Worm (Caenorhabditis elegans) whole organism, young adult: Measurements from ENCODE around the gene aly-1.

ENCODE experiments used
- B0019.2 ChIP-seq: fragments of 200-800 bp; sonication (Bioruptor generic); conservative IDR thresholded peaks from 2 replicates; pipeline ENCODE4 v1.3.6; 2022; ENCODE audit warnings: missing genetic modification reagents, missing genetic modification characterization, missing compliant biosample characterization
- C17E4.6 ChIP-seq: fragments of 200-800 bp; sonication (Bioruptor generic); IDR thresholded peaks from 2 replicates; pipeline ENCODE4 v1.3.6; 2022; ENCODE audit warnings: missing genetic modification reagents, missing genetic modification characterization, missing compliant biosample characterization
- D2030.7 ChIP-seq: fragments of 200-800 bp; sonication (Bioruptor generic); IDR thresholded peaks from 2 replicates; pipeline ENCODE4 v1.3.6; 2022; ENCODE audit warnings: missing genetic modification reagents, missing genetic modification characterization, missing compliant biosample characterization
- F22D6.2 ChIP-seq: sonication (generic microtip); optimal IDR thresholded peaks from 2 replicates; lab custom pipeline; 2016; ENCODE audit warnings: mild to moderate bottlenecking, missing genetic modification characterization, missing compliant biosample characterization
- F23B12.7 ChIP-seq: sonication (generic microtip); optimal IDR thresholded peaks from 2 replicates; lab custom pipeline; 2017; ENCODE audit warnings: missing genetic modification characterization, mild to moderate bottlenecking, missing compliant biosample characterization, antibody characterized with exemption, moderate library complexity; ENCODE audit not compliant: insufficient read depth
- K11D2.4 ChIP-seq: fragments of 200-800 bp; sonication (Bioruptor generic); IDR thresholded peaks from 2 replicates; pipeline ENCODE4 v1.3.6; 2022; ENCODE audit warnings: missing genetic modification reagents, missing genetic modification characterization, missing compliant biosample characterization
- K12H6.12 ChIP-seq: fragments of 200-800 bp; sonication (Bioruptor generic); optimal IDR thresholded peaks from 2 replicates; lab custom pipeline; 2018; ENCODE audit warnings: mild to moderate bottlenecking, missing genetic modification characterization, missing compliant biosample characterization
- Y53F4B.3 ChIP-seq: fragments of 200-800 bp; sonication (Bioruptor generic); IDR thresholded peaks from 2 replicates; pipeline ENCODE4 v1.3.6; 2022; ENCODE audit warnings: missing genetic modification reagents, missing genetic modification characterization, missing compliant biosample characterization
- ZK185.1 ChIP-seq: sonication (generic microtip); optimal IDR thresholded peaks from 2 replicates; lab custom pipeline; 2016; ENCODE audit warnings: mild to moderate bottlenecking, missing genetic modification characterization, missing compliant biosample characterization; ENCODE audit not compliant: poor library complexity, severe bottlenecking
- akir-1 ChIP-seq: fragments of 200-800 bp; sonication (Bioruptor generic); optimal IDR thresholded peaks from 2 replicates; lab custom pipeline; 2018; ENCODE audit warnings: mild to moderate bottlenecking, missing genetic modification characterization, moderate library complexity, missing compliant biosample characterization
- attf-6 ChIP-seq: fragments of 200-800 bp; sonication (Bioruptor generic); IDR thresholded peaks from 2 replicates; pipeline ENCODE4 v1.3.6; 2022; ENCODE audit warnings: missing genetic modification reagents, missing genetic modification characterization, missing compliant biosample characterization
- bed-1 ChIP-seq: fragments of 200-800 bp; sonication (Bioruptor generic); IDR thresholded peaks from 2 replicates; pipeline ENCODE4 v1.3.6; 2022; ENCODE audit warnings: missing genetic modification reagents, missing genetic modification characterization, missing compliant biosample characterization
- bed-2 ChIP-seq: fragments of 200-800 bp; sonication (Bioruptor generic); IDR thresholded peaks from 2 replicates; pipeline ENCODE4 v1.3.6; 2022; ENCODE audit warnings: missing genetic modification reagents, missing genetic modification characterization, missing compliant biosample characterization
- ccch-3 ChIP-seq: fragments of 200-800 bp; sonication (Bioruptor generic); optimal IDR thresholded peaks from 2 replicates; lab custom pipeline; 2018; ENCODE audit warnings: mild to moderate bottlenecking, missing genetic modification characterization, missing compliant biosample characterization
- cebp-2 ChIP-seq: fragments of 200-800 bp; sonication (Bioruptor generic); IDR thresholded peaks from 2 replicates; pipeline ENCODE4 v1.3.6; 2022; ENCODE audit warnings: missing genetic modification characterization, missing compliant biosample characterization
- ceh-40 ChIP-seq: fragments of 200-800 bp; sonication (Bioruptor generic); IDR thresholded peaks from 2 replicates; pipeline ENCODE4 v1.3.6; 2022; ENCODE audit warnings: missing genetic modification characterization, missing compliant biosample characterization
- chd-7 ChIP-seq: sonication (generic microtip); optimal IDR thresholded peaks from 2 replicates; lab custom pipeline; 2016; ENCODE audit warnings: mild to moderate bottlenecking, missing genetic modification characterization, moderate library complexity, missing compliant biosample characterization
- dox-1 ChIP-seq: fragments of 200-800 bp; sonication (Bioruptor generic); IDR thresholded peaks from 2 replicates; pipeline ENCODE4 v1.3.6; 2022; ENCODE audit warnings: missing genetic modification reagents, missing genetic modification characterization, missing compliant biosample characterization
- efl-1 ChIP-seq: fragments of 150-350 bp; optimal IDR thresholded peaks from 2 replicates; lab custom pipeline; 2014; ENCODE audit warnings: missing biosample characterization, missing genetic modification reagents, missing genetic modification characterization
- egrh-3 ChIP-seq: fragments of 200-800 bp; sonication (Bioruptor generic); IDR thresholded peaks from 2 replicates; pipeline ENCODE4 v1.3.6; 2022; ENCODE audit warnings: missing genetic modification reagents, missing genetic modification characterization, missing compliant biosample characterization
- ekl-4 ChIP-seq: fragments of 200-800 bp; sonication (Bioruptor generic); IDR thresholded peaks from 2 replicates; pipeline ENCODE4 v1.3.6; 2022; ENCODE audit warnings: missing genetic modification reagents, missing genetic modification characterization, missing compliant biosample characterization
- hmg-1.2 ChIP-seq: fragments of 200-800 bp; sonication (Bioruptor generic); IDR thresholded peaks from 2 replicates; pipeline ENCODE4 v1.3.6; 2022; ENCODE audit warnings: missing genetic modification reagents, missing genetic modification characterization, missing compliant biosample characterization
- hmg-20 ChIP-seq: fragments of 200-800 bp; sonication (Bioruptor generic); IDR thresholded peaks from 2 replicates; pipeline ENCODE4 v1.3.6; 2022; ENCODE audit warnings: missing genetic modification reagents, missing genetic modification characterization, missing compliant biosample characterization
- hsf-1 ChIP-seq: fragments of 200-800 bp; sonication (Bioruptor generic); IDR thresholded peaks from 2 replicates; pipeline ENCODE4 v1.3.6; 2022; ENCODE audit warnings: missing genetic modification reagents, missing genetic modification characterization, missing compliant biosample characterization
- let-526 ChIP-seq: fragments of 200-800 bp; sonication (Bioruptor generic); IDR thresholded peaks from 2 replicates; pipeline ENCODE4 v1.3.6; 2022; ENCODE audit warnings: missing genetic modification reagents, missing genetic modification characterization, missing compliant biosample characterization
- madf-10 ChIP-seq: sonication (generic microtip); optimal IDR thresholded peaks from 2 replicates; lab custom pipeline; 2016; ENCODE audit warnings: mild to moderate bottlenecking, missing genetic modification characterization, missing compliant biosample characterization
- madf-6 ChIP-seq: fragments of 200-800 bp; sonication (Bioruptor generic); IDR thresholded peaks from 2 replicates; pipeline ENCODE4 v1.3.6; 2022; ENCODE audit warnings: missing genetic modification reagents, missing genetic modification characterization, missing compliant biosample characterization
- madf-8 ChIP-seq: fragments of 200-800 bp; sonication (Bioruptor generic); conservative IDR thresholded peaks from 2 replicates; pipeline ENCODE4 v1.3.6; 2022; ENCODE audit warnings: missing genetic modification reagents, missing genetic modification characterization, missing compliant biosample characterization
- nhr-120 ChIP-seq: fragments of 200-800 bp; sonication (Bioruptor generic); IDR thresholded peaks from 2 replicates; pipeline ENCODE4 v1.3.6; 2022; ENCODE audit warnings: missing genetic modification characterization, missing compliant biosample characterization
- nhr-80 ChIP-seq: sonication (generic microtip); optimal IDR thresholded peaks from 2 replicates; lab custom pipeline; 2016; ENCODE audit warnings: missing genetic modification characterization, missing compliant biosample characterization
- nhr-90 ChIP-seq: sonication (generic microtip); optimal IDR thresholded peaks from 2 replicates; lab custom pipeline; 2016; ENCODE audit warnings: missing genotype, mild to moderate bottlenecking, missing genetic modification characterization, missing compliant biosample characterization
- pbrm-1 ChIP-seq: fragments of 200-800 bp; sonication (Bioruptor generic); IDR thresholded peaks from 2 replicates; pipeline ENCODE4 v1.3.6; 2022; ENCODE audit warnings: missing genetic modification reagents, missing genetic modification characterization, missing compliant biosample characterization
- rcor-1 ChIP-seq: fragments of 200-800 bp; sonication (Bioruptor generic); IDR thresholded peaks from 2 replicates; pipeline ENCODE4 v1.3.6; 2022; ENCODE audit warnings: missing genetic modification reagents, missing genetic modification characterization, missing compliant biosample characterization
- sdz-38 ChIP-seq: sonication (generic microtip); optimal IDR thresholded peaks from 2 replicates; lab custom pipeline; 2016; ENCODE audit warnings: missing genotype, missing genetic modification characterization, missing compliant biosample characterization
- snpc-1.1 ChIP-seq: sonication (generic microtip); optimal IDR thresholded peaks from 2 replicates; lab custom pipeline; 2017; ENCODE audit warnings: missing genetic modification characterization, mild to moderate bottlenecking, missing compliant biosample characterization, antibody characterized with exemption, moderate library complexity, missing genotype, missing genetic modification reagents; ENCODE audit not compliant: insufficient read depth
- sptf-2 ChIP-seq: fragments of 200-800 bp; sonication (Bioruptor generic); optimal IDR thresholded peaks from 2 replicates; lab custom pipeline; 2018; ENCODE audit warnings: mild to moderate bottlenecking, missing genetic modification characterization, missing compliant biosample characterization
- tbp1 ChIP-seq: fragments of 200-800 bp; sonication (Bioruptor generic); optimal IDR thresholded peaks from 2 replicates; lab custom pipeline; 2018; ENCODE audit warnings: mild to moderate bottlenecking, missing genetic modification characterization, missing compliant biosample characterization
- unc-130 ChIP-seq: sonication (generic microtip); optimal IDR thresholded peaks from 2 replicates; lab custom pipeline; 2016; ENCODE audit warnings: missing genetic modification reagents, missing genetic modification characterization, missing compliant biosample characterization
- zfh-2 ChIP-seq: fragments of 200-800 bp; sonication (Bioruptor generic); conservative IDR thresholded peaks from 2 replicates; pipeline ENCODE4 v1.3.6; 2022; ENCODE audit warnings: missing genetic modification reagents, missing genetic modification characterization, missing compliant biosample characterization
- ztf-18 ChIP-seq: sonication (generic microtip); optimal IDR thresholded peaks from 2 replicates; lab custom pipeline; 2016; ENCODE audit warnings: missing genotype, mild to moderate bottlenecking, missing genetic modification characterization, missing compliant biosample characterization
- ztf-6 ChIP-seq: fragments of 200-800 bp; sonication (Bioruptor generic); IDR thresholded peaks from 2 replicates; pipeline ENCODE4 v1.3.6; 2022; ENCODE audit warnings: missing genetic modification reagents, missing genetic modification characterization, missing compliant biosample characterization

Gene aly-1

ce11 chrIV:9067277-9068197 lies 41.2 kb upstream of the aly-1 start (continued):
- TF ChIP-seq hmg-20 (GFP tag; lab: Robert Waterston, UW) (0 out of 2 replicates have a peak, but pooled peaks have one; percentile 6), tbp1 (peak; percentile 15), hmg-1.2 (GFP tag; lab: Robert Waterston, UW) (peak; percentile 65), snpc-1.1 (tag; lab: Kevin White, UChicago) (peak; percentile 55), pbrm-1 (GFP tag; lab: Robert Waterston, UW) (peak; percentile 91), madf-6 (GFP tag; lab: Robert Waterston, UW) (peak; percentile 49), egrh-3 (GFP tag; lab: Robert Waterston, UW) (peak; percentile 17; the same call in 1 of the 2 replicates), rcor-1 (peak; percentile 19; the same call in 1 of the 2 replicates)

- no peak for TF ChIP-seq zfh-2 (GFP tag; lab: Robert Waterston, UW)
- TF ChIP-seq Y53F4B.3 (GFP tag; lab: Robert Waterston, UW), result no peak
- TF ChIP-seq D2030.7 (GFP tag; lab: Robert Waterston, UW), result no peak
These were observed 39.0 kb upstream of the aly-1 start, which contains the start of gene nhr-11 for ce11 chrIV:9069703-9070102. TSS of gene nhr-11 (plus strand) at chrIV:9070003.

- TF ChIP-seq nhr-80 (tag; lab: Kevin White, UChicago) (peak; percentile 47), F23B12.7 (tag; lab: Kevin White, UChicago) (no peak)
These were observed 38.5 kb upstream of the aly-1 start for ce11 chrIV:9070188-9070587.

- TF ChIP-seq akir-1 (GFP tag; lab: Kevin White, UChicago) (peak; percentile 46), ztf-18 (no peak), chd-7 (peak; percentile 39), unc-130 (GFP tag; lab: Kevin White, UChicago) (peak; percentile 92), attf-6 (GFP tag; lab: Robert Waterston, UW) (0 out of 2 replicates have a peak, but pooled peaks have one; percentile 23), madf-10 (peak; percentile 83), K12H6.12 (peak; percentile 57), B0019.2 (GFP tag; lab: Robert Waterston, UW) (0 out of 2 replicates have a peak, but pooled peaks have one; percentile 38), ceh-40 (GFP tag; lab: Robert Waterston, UW) (no peak), K11D2.4 (GFP tag; lab: Robert Waterston, UW) (peak; percentile 67), madf-6 (GFP tag; lab: Robert Waterston, UW) (peak; percentile 51; the same call in 1 of the 2 replicates), nhr-120 (GFP tag; lab: Robert Waterston, UW) (no peak), ztf-6 (GFP tag; lab: Robert Waterston, UW) (peak; percentile 41; the same call in 1 of the 2 replicates), sdz-38 (tag; lab: Kevin White, UChicago) (no peak), ccch-3 (GFP tag; lab: Kevin White, UChicago) (peak; percentile 71), bed-2 (GFP tag; lab: Robert Waterston, UW) (peak; percentile 85), madf-8 (GFP tag; lab: Robert Waterston, UW) (peak; percentile 40; the same call in 1 of the 2 replicates), nhr-90 (tag; lab: Kevin White, UChicago) (no peak), ekl-4 (GFP tag; lab: Robert Waterston, UW) (peak; percentile 51), efl-1 (peak; percentile 74), C17E4.6 (GFP tag; lab: Robert Waterston, UW) (no peak), let-526 (GFP tag; lab: Robert Waterston, UW) (0 out of 2 replicates have a peak, but pooled peaks have one; percentile 62), bed-1 (GFP tag; lab: Robert Waterston, UW) (0 out of 2 replicates have a peak, but pooled peaks have one; percentile 21), hsf-1 (GFP tag; lab: Robert Waterston, UW) (0 out of 2 replicates have a peak, but pooled peaks have one; percentile 38), ZK185.1 (tag; lab: Kevin White, UChicago) (peak; percentile 96), cebp-2 (GFP tag; lab: Robert Waterston, UW) (no peak), F22D6.2 (tag; lab: Kevin White, UChicago) (peak; percentile 49), sptf-2 (GFP tag; lab: Kevin White, UChicago) (no peak), dox-1 (peak; percentile 74)
These were observed 34.4 kb upstream of the aly-1 start, which contains the start of gene mppb-1 for ce11 chrIV:9074244-9074723. TSS of gene mppb-1 (plus strand) at chrIV:9074673.
